Fruit fly (Drosophila melanogaster) whole organism, embryonic: ENCODE data around the gene mad2.

Experiments
- Ada2b ChIP-seq: fragments of 200-800 bp; sonication (Bioruptor generic); IDR thresholded peaks from 2 replicates; pipeline ENCODE4 v1.3.6; 2022; ENCODE audit warnings: missing biosample characterization, missing genetic modification characterization
- Awh ChIP-seq: fragments of 200-800 bp; sonication (Bioruptor generic); IDR thresholded peaks from 2 replicates; pipeline ENCODE4, ENCODE4 v1.3.6; 2022; ENCODE audit warnings: missing biosample characterization, missing genetic modification characterization
- B-H2 ChIP-seq: fragments of 200-800 bp; sonication (Bioruptor generic); optimal IDR thresholded peaks from 2 replicates; lab custom pipeline; 2018; ENCODE audit warnings: missing biosample characterization, mild to moderate bottlenecking, missing genetic modification characterization
- CG10274 ChIP-seq: fragments of 200-800 bp; sonication (Bioruptor generic); optimal IDR thresholded peaks from 3 replicates; lab custom pipeline; 2017; ENCODE audit warnings: missing biosample characterization, mild to moderate bottlenecking, missing genetic modification characterization
- CG10366 ChIP-seq: fragments of 200-800 bp; sonication (Bioruptor generic); IDR thresholded peaks from 2 replicates; pipeline ENCODE4 v1.3.6; 2022; ENCODE audit warnings: missing biosample characterization, missing genetic modification characterization
- CG10462 ChIP-seq: fragments of 200-800 bp; sonication (Bioruptor generic); optimal IDR thresholded peaks from 2 replicates; lab custom pipeline; 2016; ENCODE audit warnings: missing biosample characterization, missing genetic modification characterization
- CG10654 ChIP-seq: fragments of 200-800 bp; sonication (Bioruptor generic); optimal IDR thresholded peaks from 2 replicates; lab custom pipeline; 2016; ENCODE audit warnings: missing biosample characterization, missing genetic modification characterization
- CG12744 ChIP-seq: fragments of 200-800 bp; sonication (Bioruptor generic); optimal IDR thresholded peaks from 2 replicates; lab custom pipeline; 2016; ENCODE audit warnings: missing biosample characterization, missing genetic modification characterization
- CG12769 ChIP-seq: fragments of 200-800 bp; sonication (Bioruptor generic); optimal IDR thresholded peaks from 2 replicates; lab custom pipeline; 2019; ENCODE audit warnings: missing biosample characterization, mild to moderate bottlenecking, missing genetic modification characterization, moderate library complexity
- CG13123 ChIP-seq: fragments of 200-800 bp; sonication (Bioruptor generic); optimal IDR thresholded peaks from 2 replicates; lab custom pipeline; 2016; ENCODE audit warnings: missing biosample characterization, missing genetic modification characterization
- CG13287 ChIP-seq: fragments of 200-800 bp; sonication (Bioruptor generic); IDR thresholded peaks from 2 replicates; pipeline ENCODE4 v1.3.6; 2022; ENCODE audit warnings: missing biosample characterization, missing genetic modification characterization; ENCODE audit not compliant: partially characterized antibody
- CG13296 ChIP-seq: fragments of 200-800 bp; sonication (Bioruptor generic); optimal IDR thresholded peaks from 3 replicates; lab custom pipeline; 2018; ENCODE audit warnings: missing biosample characterization, mild to moderate bottlenecking, missing genetic modification characterization
- CG13624 ChIP-seq: fragments of 200-800 bp; sonication (Bioruptor generic); optimal IDR thresholded peaks from 2 replicates; lab custom pipeline; 2016; ENCODE audit warnings: missing biosample characterization, missing genetic modification characterization
- CG13894 ChIP-seq: fragments of 200-800 bp; sonication (Bioruptor generic); optimal IDR thresholded peaks from 3 replicates; lab custom pipeline; 2018; ENCODE audit warnings: missing biosample characterization, mild to moderate bottlenecking, missing genetic modification characterization, moderate library complexity
- CG14667 ChIP-seq: fragments of 200-800 bp; sonication (Bioruptor generic); IDR thresholded peaks from 2 replicates; pipeline ENCODE4 v1.3.6; 2022; ENCODE audit warnings: missing biosample characterization, missing genetic modification characterization
- CG14710 ChIP-seq: fragments of 200-800 bp; sonication (Bioruptor generic); optimal IDR thresholded peaks from 3 replicates; lab custom pipeline; 2019; ENCODE audit warnings: missing biosample characterization, mild to moderate bottlenecking, missing genetic modification characterization, moderate library complexity
- CG15011 ChIP-seq: fragments of 200-800 bp; sonication (Bioruptor generic); optimal IDR thresholded peaks from 3 replicates; lab custom pipeline; 2018; ENCODE audit warnings: missing biosample characterization, mild to moderate bottlenecking, missing genetic modification characterization
- CG15479 ChIP-seq: fragments of 200-800 bp; sonication (Bioruptor generic); optimal IDR thresholded peaks from 3 replicates; lab custom pipeline; 2019; ENCODE audit warnings: missing biosample characterization, mild to moderate bottlenecking, missing genetic modification characterization, moderate library complexity
- CG15514 ChIP-seq: fragments of 200-800 bp; sonication (Bioruptor generic); optimal IDR thresholded peaks from 3 replicates; lab custom pipeline; 2017; ENCODE audit warnings: missing biosample characterization, missing genetic modification characterization, mild to moderate bottlenecking, moderate library complexity, missing genetic modification reagents
- CG17802 ChIP-seq: fragments of 200-800 bp; sonication (Bioruptor generic); optimal IDR thresholded peaks from 2 replicates; lab custom pipeline; 2018; ENCODE audit warnings: missing biosample characterization, mild to moderate bottlenecking, missing genetic modification characterization, moderate library complexity
- CG3163 ChIP-seq: fragments of 200-800 bp; sonication (Bioruptor generic); optimal IDR thresholded peaks from 3 replicates; lab custom pipeline; 2016; ENCODE audit warnings: missing biosample characterization, missing genetic modification characterization
- CG5953 ChIP-seq: fragments of 200-800 bp; sonication (Bioruptor generic); IDR thresholded peaks from 2 replicates; pipeline ENCODE4 v1.3.6; 2022; ENCODE audit warnings: missing biosample characterization, missing genetic modification characterization
- CG6272 ChIP-seq: fragments of 200-800 bp; sonication (Bioruptor generic); IDR thresholded peaks from 2 replicates; pipeline ENCODE4 v1.3.6; 2022; ENCODE audit warnings: missing biosample characterization, missing genetic modification characterization
- CG6683 ChIP-seq: fragments of 200-800 bp; sonication (Bioruptor generic); optimal IDR thresholded peaks from 2 replicates; lab custom pipeline; 2017; ENCODE audit warnings: missing biosample characterization, mild to moderate bottlenecking, missing genetic modification characterization, missing genetic modification reagents
- CG6854 ChIP-seq: fragments of 200-800 bp; sonication (Bioruptor generic); optimal IDR thresholded peaks from 3 replicates; lab custom pipeline; 2017; ENCODE audit warnings: missing biosample characterization, mild to moderate bottlenecking, missing genetic modification characterization
- CG8281 ChIP-seq: fragments of 200-800 bp; sonication (Bioruptor generic); optimal IDR thresholded peaks from 2 replicates; lab custom pipeline; 2018; ENCODE audit warnings: missing biosample characterization, mild to moderate bottlenecking, missing genetic modification characterization, moderate library complexity
- CG8944 ChIP-seq: fragments of 200-800 bp; sonication (Bioruptor generic); optimal IDR thresholded peaks from 3 replicates; lab custom pipeline; 2016; ENCODE audit warnings: missing biosample characterization, missing genetic modification characterization
- CG9215 ChIP-seq: fragments of 200-800 bp; sonication (Bioruptor generic); IDR thresholded peaks from 2 replicates; pipeline ENCODE4 v1.3.6; 2022; ENCODE audit warnings: missing biosample characterization, missing genetic modification characterization
- Deaf1 ChIP-seq: fragments of 200-800 bp; optimal IDR thresholded peaks from 3 replicates; lab custom pipeline; 2019; ENCODE audit warnings: missing biosample characterization, mild to moderate bottlenecking, missing genetic modification characterization, moderate library complexity
- Dp ChIP-seq: fragments of 200-800 bp; sonication (Bioruptor generic); optimal IDR thresholded peaks from 2 replicates; lab custom pipeline; 2018; ENCODE audit warnings: missing biosample characterization, mild to moderate bottlenecking, missing genetic modification characterization, moderate library complexity
- Fer3 ChIP-seq: fragments of 200-800 bp; sonication (Bioruptor generic); optimal IDR thresholded peaks from 2 replicates; lab custom pipeline; 2018; ENCODE audit warnings: missing biosample characterization, mild to moderate bottlenecking, missing genetic modification characterization, moderate library complexity
- Lhr ChIP-seq: fragments of 200-800 bp; sonication (Bioruptor generic); optimal IDR thresholded peaks from 3 replicates; lab custom pipeline; 2017; ENCODE audit warnings: mild to moderate bottlenecking, missing biosample characterization, missing genetic modification reagents, missing genetic modification characterization
- Lpt ChIP-seq: fragments of >200 bp; optimal IDR thresholded peaks from 2 replicates; lab custom pipeline; 2018; ENCODE audit warnings: missing biosample characterization, missing genetic modification characterization
- Meics ChIP-seq: fragments of 200-800 bp; sonication (Bioruptor generic); optimal IDR thresholded peaks from 2 replicates; lab custom pipeline; 2017; ENCODE audit warnings: missing biosample characterization, mild to moderate bottlenecking, missing genetic modification characterization
- NK7.1 ChIP-seq: fragments of 200-800 bp; sonication (Bioruptor generic); optimal IDR thresholded peaks from 3 replicates; lab custom pipeline; 2016; ENCODE audit warnings: missing biosample characterization, missing genetic modification characterization
- Poxn ChIP-seq: fragments of 200-800 bp; sonication (Bioruptor generic); IDR thresholded peaks from 2 replicates; pipeline ENCODE4 v1.3.6; 2022; ENCODE audit warnings: missing biosample characterization, missing genetic modification characterization
- Sry-δ ChIP-seq: fragments of 200-800 bp; sonication (Bioruptor generic); optimal IDR thresholded peaks from 2 replicates; lab custom pipeline; 2016; ENCODE audit warnings: missing biosample characterization, missing genetic modification characterization
- abd-A ChIP-seq: fragments of 200-800 bp; sonication (Bioruptor generic); optimal IDR thresholded peaks from 3 replicates; lab custom pipeline; 2019; ENCODE audit warnings: missing biosample characterization, mild to moderate bottlenecking, missing genetic modification characterization, moderate library complexity
- az2 ChIP-seq: fragments of 200-800 bp; sonication (Bioruptor generic); optimal IDR thresholded peaks from 3 replicates; lab custom pipeline; 2016; ENCODE audit warnings: missing biosample characterization, missing genetic modification characterization
- bigmax ChIP-seq: fragments of 200-800 bp; sonication (Bioruptor generic); optimal IDR thresholded peaks from 2 replicates; lab custom pipeline; 2018; ENCODE audit warnings: missing biosample characterization, mild to moderate bottlenecking, missing genetic modification characterization
- bsh ChIP-seq, 2 experiments: fragments of 200-800 bp; sonication (Bioruptor generic); optimal IDR thresholded peaks; 2 replicates each; lab custom pipeline; 2017 to 2018; ENCODE audit warnings: mild to moderate bottlenecking in 2 of 2, missing biosample characterization in 2 of 2, missing genetic modification characterization in 2 of 2, moderate library complexity in 1 of 2
- chinmo ChIP-seq: fragments of 200-800 bp; sonication (Bioruptor generic); IDR thresholded peaks from 4 replicates; pipeline ENCODE4 v1.3.6; 2022; ENCODE audit warnings: missing biosample characterization, missing genetic modification characterization; ENCODE audit not compliant: partially characterized antibody
- dan ChIP-seq: fragments of 200-800 bp; sonication (Bioruptor generic); IDR thresholded peaks from 2 replicates; pipeline ENCODE4 v1.3.6; 2022; ENCODE audit warnings: missing biosample characterization, missing genetic modification characterization
- dpn ChIP-seq, 2 experiments: fragments of 200-800 bp; sonication (Bioruptor generic); optimal IDR thresholded peaks; 3 replicates each; lab custom pipeline; 2016; ENCODE audit warnings: missing biosample characterization in 2 of 2, missing genetic modification characterization in 2 of 2
- otp ChIP-seq: fragments of 200-800 bp; sonication (Bioruptor generic); IDR thresholded peaks from 3 replicates; pipeline ENCODE4, ENCODE4 v1.3.6; 2022; ENCODE audit warnings: missing biosample characterization, missing genetic modification characterization
- pho ChIP-seq: fragments of 200-800 bp; sonication (Bioruptor generic); optimal IDR thresholded peaks from 2 replicates; lab custom pipeline; 2016; ENCODE audit warnings: missing biosample characterization, missing genetic modification characterization
- shn ChIP-seq: fragments of 200-800 bp; sonication (Bioruptor generic); optimal IDR thresholded peaks from 3 replicates; lab custom pipeline; 2016; ENCODE audit warnings: missing biosample characterization, missing genetic modification characterization
- sr ChIP-seq: fragments of 200-800 bp; sonication (Bioruptor generic); IDR thresholded peaks from 3 replicates; pipeline ENCODE4 v1.3.6; 2022; ENCODE audit warnings: missing biosample characterization, missing genetic modification characterization
- tgo ChIP-seq: fragments of 200-800 bp; sonication (Bioruptor generic); IDR thresholded peaks from 3 replicates; pipeline ENCODE4 v1.3.6; 2022; ENCODE audit warnings: missing biosample characterization, missing genetic modification characterization

Gene mad2

dm6 chr3L:5789663-5790062 is 23.2 kb downstream of the mad2 start (continued):
- peak; percentile 41 for TF ChIP-seq B-H2 (GFP tag; lab: Kevin White, UChicago)
- TF ChIP-seq CG5953 (GFP tag; lab: Robert Waterston, UW) = no peak
- TF ChIP-seq CG6683 (GFP tag; lab: Kevin White, UChicago) = no peak
- no peak for TF ChIP-seq CG10274 (GFP tag; lab: Kevin White, UChicago)
- no peak for TF ChIP-seq CG6854 (GFP tag; lab: Kevin White, UChicago)
- TF ChIP-seq bigmax (GFP tag; lab: Kevin White, UChicago) = no peak
- TF ChIP-seq CG8281 = no peak
- peak; percentile 50 for TF ChIP-seq pho (GFP tag; lab: Kevin White, UChicago)
- TF ChIP-seq Fer3 (tag; lab: Kevin White, UChicago) = peak; percentile 19
- no peak for TF ChIP-seq CG13296 (GFP tag; lab: Kevin White, UChicago)
- peak; percentile 32; the same call in 1 of the 2 replicates for TF ChIP-seq Ada2b (GFP tag; lab: Robert Waterston, UW)
- no peak for TF ChIP-seq CG13123 (GFP tag; lab: Kevin White, UChicago)
- TF ChIP-seq CG12744 (GFP tag; lab: Kevin White, UChicago) = no peak
- no peak for TF ChIP-seq tgo (GFP tag; lab: Robert Waterston, UW)
- peak in 1 of 2 experiments; percentile 37 for TF ChIP-seq bsh (GFP tag; optimal IDR thresholded peaks at IDR 0.05; lab: Kevin White, UChicago)
- TF ChIP-seq CG15514 (GFP tag; lab: Kevin White, UChicago) = peak; percentile 79
- peak; percentile 32 for TF ChIP-seq az2 (GFP tag; lab: Kevin White, UChicago)
- TF ChIP-seq Lpt (GFP tag; lab: Kevin White, UChicago) = no peak
- peak; percentile 36 for TF ChIP-seq CG14710 (tag; lab: Kevin White, UChicago)

dm6 chr3L:5788823-5789222 is 24.1 kb downstream of the mad2 start:
- no peak for TF ChIP-seq Sry-δ (GFP tag; lab: Kevin White, UChicago)
- TF ChIP-seq chinmo (GFP tag; lab: Robert Waterston, UW) = 0 out of 4 replicates have a peak, but pooled peaks have one; percentile 8
- no peak for TF ChIP-seq Deaf1 (tag; lab: Kevin White, UChicago)
- peak; percentile 27 for TF ChIP-seq CG12769 (tag; lab: Kevin White, UChicago)
- TF ChIP-seq CG14667 (GFP tag; lab: Robert Waterston, UW) = no peak
- TF ChIP-seq shn = no peak
- no peak for TF ChIP-seq CG10654 (GFP tag; lab: Kevin White, UChicago)
- TF ChIP-seq CG13624 (GFP tag; lab: Kevin White, UChicago) = peak; percentile 31
- no peak for TF ChIP-seq CG8944 (GFP tag; lab: Kevin White, UChicago)
- TF ChIP-seq CG13894 (tag; lab: Kevin White, UChicago) = peak; percentile 90

dm6 chr3L:5787476-5787875 is 25.4 kb downstream of the mad2 start:
- TF ChIP-seq CG9215 (GFP tag; lab: Robert Waterston, UW) (no peak), abd-A (tag; lab: Kevin White, UChicago) (peak; percentile 52), otp (GFP tag; lab: Robert Waterston, UW) (no peak), dpn (GFP tag; optimal IDR thresholded peaks at IDR 0.05; lab: Kevin White, UChicago) (no peak), CG10366 (no peak), Awh (GFP tag; lab: Robert Waterston, UW) (peak; percentile 84), CG17802 (tag; lab: Kevin White, UChicago) (no peak), CG3163 (GFP tag; lab: Kevin White, UChicago) (no peak), Dp (GFP tag; lab: Kevin White, UChicago) (no peak), CG13287 (GFP tag; lab: Robert Waterston, UW) (no peak), CG6272 (GFP tag; lab: Robert Waterston, UW) (no peak), NK7.1 (GFP tag; lab: Kevin White, UChicago) (no peak), CG10462 (GFP tag; lab: Kevin White, UChicago) (no peak), CG15479 (peak; percentile 44), sr (GFP tag; lab: Robert Waterston, UW) (peak; percentile 82), Lpt (GFP tag; lab: Kevin White, UChicago) (no peak), Lhr (no peak), Meics (GFP tag; lab: Kevin White, UChicago) (no peak), Poxn (GFP tag; lab: Robert Waterston, UW) (no peak), CG15011 (GFP tag; lab: Kevin White, UChicago) (no peak), dan (no peak), bigmax (GFP tag; lab: Kevin White, UChicago) (no peak)
